Fruit fly (Drosophila melanogaster) whole organism, adult: Measurements from ENCODE around the gene RhoGEF3.

ENCODE experiments used
- CG11617 ChIP-seq: fragments of 200-800 bp; sonication (Bioruptor generic); optimal IDR thresholded peaks from 2 replicates; lab custom pipeline; 2017; ENCODE audit warnings: mild to moderate bottlenecking, missing biosample characterization, missing genetic modification reagents, missing genetic modification characterization
- CG12768 ChIP-seq: fragments of 200-800 bp; sonication (Bioruptor generic); optimal IDR thresholded peaks from 2 replicates; lab custom pipeline; 2017; ENCODE audit warnings: missing biosample characterization, missing genetic modification characterization, mild to moderate bottlenecking, moderate library complexity, missing genetic modification reagents
- CG14711 ChIP-seq: fragments of 200-800 bp; sonication (Bioruptor generic); optimal IDR thresholded peaks from 2 replicates; lab custom pipeline; 2018; ENCODE audit warnings: missing biosample characterization, mild to moderate bottlenecking, missing genetic modification characterization, moderate library complexity
- CG1620 ChIP-seq: fragments of 200-800 bp; sonication (Bioruptor generic); optimal IDR thresholded peaks from 2 replicates; lab custom pipeline; 2016; ENCODE audit warnings: missing biosample characterization, missing genetic modification characterization
- CG33017 ChIP-seq: fragments of 200-800 bp; sonication (Bioruptor generic); optimal IDR thresholded peaks from 2 replicates; lab custom pipeline; 2018; ENCODE audit warnings: missing biosample characterization, mild to moderate bottlenecking, missing genetic modification characterization, moderate library complexity
- CG5204 ChIP-seq: fragments of 200-800 bp; sonication (Bioruptor generic); optimal IDR thresholded peaks from 2 replicates; lab custom pipeline; 2016; ENCODE audit warnings: missing biosample characterization, missing genetic modification characterization
- CG7045 ChIP-seq: fragments of 200-800 bp; sonication (Bioruptor generic); optimal IDR thresholded peaks from 2 replicates; lab custom pipeline; 2017; ENCODE audit warnings: missing biosample characterization, mild to moderate bottlenecking, missing genetic modification characterization
- CG7101 ChIP-seq: fragments of 200-800 bp; sonication (Bioruptor generic); optimal IDR thresholded peaks from 2 replicates; lab custom pipeline; 2018; ENCODE audit warnings: missing biosample characterization, mild to moderate bottlenecking, missing genetic modification characterization, moderate library complexity
- Clk ChIP-seq: fragments of 200-800 bp; sonication (Bioruptor generic); optimal IDR thresholded peaks from 2 replicates; lab custom pipeline; 2017; ENCODE audit warnings: missing biosample characterization, missing genetic modification characterization
- Crg-1 ChIP-seq: fragments of 200-800 bp; sonication (Bioruptor generic); optimal IDR thresholded peaks from 2 replicates; lab custom pipeline; 2016; ENCODE audit warnings: missing biosample characterization, missing genetic modification characterization
- Hr96 ChIP-seq: fragments of 200-800 bp; sonication (Bioruptor generic); optimal IDR thresholded peaks from 2 replicates; lab custom pipeline; 2016; ENCODE audit warnings: missing biosample characterization, missing genetic modification characterization
- Mnt ChIP-seq: fragments of 200-800 bp; sonication (Bioruptor generic); optimal IDR thresholded peaks from 2 replicates; lab custom pipeline; 2016; ENCODE audit warnings: missing biosample characterization, mild to moderate bottlenecking, missing genetic modification characterization
- bab1 ChIP-seq: fragments of 200-800 bp; sonication (Bioruptor generic); optimal IDR thresholded peaks from 3 replicates; lab custom pipeline; 2019; ENCODE audit warnings: missing biosample characterization, mild to moderate bottlenecking, missing genetic modification characterization, moderate library complexity
- cic ChIP-seq: fragments of 200-800 bp; sonication (Bioruptor generic); optimal IDR thresholded peaks from 2 replicates; lab custom pipeline; 2017; ENCODE audit warnings: missing biosample characterization, mild to moderate bottlenecking, missing genetic modification characterization, moderate library complexity
- cnc ChIP-seq, 2 experiments: fragments of >200 bp; optimal IDR thresholded peaks; 2 replicates each; lab custom pipeline; 2017
- kay ChIP-seq: fragments of 200-800 bp; sonication (Bioruptor generic); peaks from one replicate; lab custom pipeline; 2016; ENCODE audit warnings: missing biosample characterization, missing genetic modification characterization, borderline replicate concordance
- ovo ChIP-seq: fragments of 200-800 bp; sonication (Bioruptor generic); optimal IDR thresholded peaks from 2 replicates; lab custom pipeline; 2016; ENCODE audit warnings: missing biosample characterization, missing genetic modification characterization
- pad ChIP-seq: fragments of 200-800 bp; sonication (Bioruptor generic); optimal IDR thresholded peaks from 3 replicates; lab custom pipeline; 2017; ENCODE audit warnings: missing biosample characterization, missing genetic modification characterization, mild to moderate bottlenecking, moderate library complexity, missing genetic modification reagents
- tj ChIP-seq: fragments of 200-800 bp; sonication (Bioruptor generic); optimal IDR thresholded peaks from 3 replicates; lab custom pipeline; 2017; ENCODE audit warnings: missing biosample characterization, mild to moderate bottlenecking, missing genetic modification characterization, moderate library complexity
- toe ChIP-seq: fragments of 200-800 bp; sonication (Bioruptor generic); optimal IDR thresholded peaks from 2 replicates; lab custom pipeline; 2016; ENCODE audit warnings: missing biosample characterization, missing genetic modification characterization

The RhoGEF3 gene

dm6 chr3L:265808-266207, 11.4 kb upstream of the RhoGEF3 start, which contains the start of gene CG34263:
Gene CG34263, minus strand, starts transcription at chr3L:265908.
- no peak for TF ChIP-seq CG1620 (GFP tag; lab: Kevin White, UChicago)
- no peak for TF ChIP-seq CG12768 (GFP tag; lab: Kevin White, UChicago)
- TF ChIP-seq Clk: no peak
- no peak for TF ChIP-seq Mnt (GFP tag; lab: Kevin White, UChicago)
- TF ChIP-seq CG7045 (GFP tag; lab: Kevin White, UChicago): no peak
- TF ChIP-seq bab1 (GFP tag; lab: Kevin White, UChicago): no peak
- no peak for TF ChIP-seq CG33017 (tag; lab: Kevin White, UChicago)
- TF ChIP-seq cnc (optimal IDR thresholded peaks at IDR 0.05; lab: Kevin White, UChicago): no peak

DNA sequence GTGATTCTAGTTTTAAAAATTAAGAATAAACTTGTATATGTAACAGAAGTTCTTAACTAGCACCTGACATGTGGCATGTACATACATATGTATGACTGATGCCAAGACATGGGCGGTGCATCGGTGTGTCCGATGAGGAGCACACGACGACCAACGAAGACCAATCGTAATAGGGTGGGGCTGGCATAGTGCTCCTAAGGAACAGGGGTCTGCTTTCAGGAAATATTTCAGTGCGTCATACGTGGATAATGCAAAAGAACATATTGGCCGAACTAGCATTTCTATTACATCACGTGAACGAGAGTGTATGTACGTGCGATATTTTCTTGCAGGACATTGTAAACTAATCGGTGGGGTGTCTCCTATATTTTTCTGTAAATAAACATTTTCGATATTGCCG, 10.2 kb upstream of the RhoGEF3 start, which contains the start of gene miple1:
Gene miple1, plus strand, starts transcription at position 217 of the 400 bp plus-strand sequence.
- TF ChIP-seq CG1620 (GFP tag; lab: Kevin White, UChicago) (no peak), Crg-1 (GFP tag; lab: Kevin White, UChicago) (no peak), cnc (optimal IDR thresholded peaks at IDR 0.05; lab: Kevin White, UChicago) (no peak), pad (GFP tag; lab: Kevin White, UChicago) (no peak), CG7045 (GFP tag; lab: Kevin White, UChicago) (no peak), CG14711 (no peak), Hr96 (GFP tag; lab: Kevin White, UChicago) (no peak), CG7101 (tag; lab: Kevin White, UChicago) (no peak), Mnt (GFP tag; lab: Kevin White, UChicago) (no peak), Clk (no peak), ovo (GFP tag; lab: Kevin White, UChicago) (no peak), bab1 (GFP tag; lab: Kevin White, UChicago) (no peak), kay (GFP tag; lab: Kevin White, UChicago) (no peak), tj (GFP tag; lab: Kevin White, UChicago) (no peak)

DNA sequence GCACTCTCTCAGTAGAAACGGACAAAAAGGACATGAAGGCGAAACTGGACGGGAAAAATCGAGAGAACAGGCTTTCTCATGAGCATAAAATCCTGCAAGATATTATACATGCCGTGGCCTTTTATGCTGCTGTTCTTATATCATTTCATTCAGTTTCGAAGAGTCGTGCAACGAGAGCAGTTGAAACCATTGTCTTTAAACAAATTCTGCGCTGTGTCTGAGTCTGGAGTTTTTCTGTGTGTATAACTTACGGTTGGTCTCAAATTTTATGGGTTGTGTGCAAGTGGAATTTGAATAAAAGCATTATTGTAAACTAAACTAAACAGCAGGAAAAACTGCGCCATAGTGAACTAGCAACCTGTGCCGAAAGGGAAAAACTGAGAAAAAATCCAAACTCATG, 9.6 kb upstream of the RhoGEF3 start:
- TF ChIP-seq bab1 (GFP tag; lab: Kevin White, UChicago) (no peak), Crg-1 (GFP tag; lab: Kevin White, UChicago) (no peak), kay (GFP tag; lab: Kevin White, UChicago) (no peak), CG7101 (tag; lab: Kevin White, UChicago) (no peak), Mnt (GFP tag; lab: Kevin White, UChicago) (no peak), cic (GFP tag; lab: Kevin White, UChicago) (no peak), CG12768 (GFP tag; lab: Kevin White, UChicago) (no peak), tj (GFP tag; lab: Kevin White, UChicago) (no peak), pad (GFP tag; lab: Kevin White, UChicago) (no peak), cnc (optimal IDR thresholded peaks at IDR 0.05; lab: Kevin White, UChicago) (no peak), CG11617 (no peak), ovo (GFP tag; lab: Kevin White, UChicago) (no peak), Hr96 (GFP tag; lab: Kevin White, UChicago) (no peak), CG14711 (no peak), CG33017 (tag; lab: Kevin White, UChicago) (no peak), CG7045 (GFP tag; lab: Kevin White, UChicago) (no peak)

DNA sequence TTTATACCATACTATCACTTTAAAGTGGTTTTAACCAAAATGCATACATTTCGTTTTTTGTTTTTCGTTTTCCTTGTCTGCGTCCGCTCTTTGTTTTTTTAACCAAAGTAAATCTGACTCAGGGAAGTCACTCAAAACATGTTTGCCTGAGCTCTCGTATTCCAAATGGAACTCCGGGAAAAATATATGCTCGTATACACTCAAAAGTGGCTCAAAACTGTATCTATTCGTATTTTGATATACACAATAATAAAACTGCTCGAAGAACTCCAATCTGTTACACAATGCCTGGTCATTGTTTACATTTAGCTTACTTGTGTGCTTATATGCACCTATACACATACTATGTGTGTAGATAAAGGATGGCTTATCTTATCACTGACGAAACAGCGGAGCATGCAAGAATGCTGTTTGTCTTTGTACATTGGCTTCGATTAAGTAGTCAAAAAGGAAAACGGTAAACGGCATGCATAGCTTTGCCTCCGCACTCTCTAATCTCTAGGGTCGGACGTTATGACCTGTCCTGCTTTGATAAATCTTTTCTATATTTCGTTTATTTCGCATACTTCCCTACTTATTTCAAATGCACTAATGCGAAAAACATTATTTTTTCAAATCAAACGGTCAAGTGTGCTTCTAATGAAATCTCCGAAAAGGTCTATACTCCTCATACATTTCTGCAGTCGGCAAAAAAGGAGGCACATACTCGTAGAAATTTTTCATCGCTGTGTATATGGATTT, 6.3 kb upstream of the RhoGEF3 start, which contains the start of gene miple2:
Gene miple2, plus strand, starts transcription at position 441 of the 741 bp plus-strand sequence.
- peak; percentile 10 for TF ChIP-seq CG7101 (tag; lab: Kevin White, UChicago)
- TF ChIP-seq CG1620 (GFP tag; lab: Kevin White, UChicago): no peak
- TF ChIP-seq cic (GFP tag; lab: Kevin White, UChicago): peak; percentile 1
- TF ChIP-seq CG7045 (GFP tag; lab: Kevin White, UChicago): no peak
- TF ChIP-seq toe: no peak
- no peak for TF ChIP-seq CG5204 (GFP tag; lab: Kevin White, UChicago)
- TF ChIP-seq pad (GFP tag; lab: Kevin White, UChicago): peak; percentile 27
- no peak for TF ChIP-seq Clk
- TF ChIP-seq Crg-1 (GFP tag; lab: Kevin White, UChicago): no peak
- TF ChIP-seq CG11617: peak; percentile 14
- TF ChIP-seq cnc (optimal IDR thresholded peaks at IDR 0.05; lab: Kevin White, UChicago): peak; percentile 50 to 70
- no peak for TF ChIP-seq Hr96 (GFP tag; lab: Kevin White, UChicago)
- TF ChIP-seq tj (GFP tag; lab: Kevin White, UChicago): peak; percentile 68

- peak; percentile 13 for TF ChIP-seq bab1 (GFP tag; lab: Kevin White, UChicago)
- no peak for TF ChIP-seq CG7101 (tag; lab: Kevin White, UChicago)
- TF ChIP-seq kay (GFP tag; lab: Kevin White, UChicago): no peak
These were observed 5.6 kb upstream of the RhoGEF3 start for dm6 chr3L:271501-272249.

DNA sequence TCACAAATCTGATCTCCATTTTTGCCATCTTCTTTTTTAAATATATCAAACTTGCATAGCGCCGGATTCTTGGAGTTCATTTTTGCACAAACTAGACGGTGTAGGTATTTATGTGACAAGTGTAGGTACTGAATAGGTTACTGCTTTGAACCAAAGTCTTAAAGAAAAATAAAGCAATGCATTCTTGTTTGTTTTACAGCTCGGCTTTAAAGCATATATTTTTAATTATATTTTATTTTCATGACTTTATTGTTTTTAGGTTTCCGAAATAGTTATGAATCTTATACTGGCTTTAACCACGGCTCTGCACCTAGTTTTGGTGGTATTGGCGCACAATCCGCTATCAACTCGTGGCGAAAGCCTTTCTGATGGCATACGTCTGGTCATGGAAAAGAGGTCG, 3.9 kb upstream of the RhoGEF3 start, which contains the start of gene CG32845:
Gene CG32845, minus strand, starts transcription at position 101 of the 400 bp plus-strand sequence.
- TF ChIP-seq CG5204 (GFP tag; lab: Kevin White, UChicago) (no peak), cnc (optimal IDR thresholded peaks at IDR 0.05; lab: Kevin White, UChicago) (no peak), toe (no peak), CG7101 (tag; lab: Kevin White, UChicago) (no peak)
